Fruit fly (Drosophila melanogaster) whole organism, pupa: Measurements from ENCODE around the gene Or33c.

Source experiments
- CG10348 ChIP-seq: fragments of 200-800 bp; sonication (Bioruptor generic); IDR thresholded peaks from 2 replicates; pipeline ENCODE4 v1.3.6; 2022; ENCODE audit warnings: missing biosample characterization, missing genetic modification characterization
- CG12605 ChIP-seq: fragments of 200-800 bp; sonication (Bioruptor generic); IDR thresholded peaks from 2 replicates; pipeline ENCODE4 v1.3.6; 2022; ENCODE audit warnings: missing biosample characterization, missing genetic modification characterization
- CG13204 ChIP-seq: fragments of 200-800 bp; sonication (Bioruptor generic); optimal IDR thresholded peaks from 2 replicates; lab custom pipeline; 2018; ENCODE audit warnings: missing biosample characterization, mild to moderate bottlenecking, missing genetic modification characterization, moderate library complexity
- CG14655 ChIP-seq: fragments of 200-800 bp; sonication (Bioruptor generic); optimal IDR thresholded peaks from 3 replicates; lab custom pipeline; 2017; ENCODE audit warnings: mild to moderate bottlenecking, missing biosample characterization, missing genetic modification reagents, missing genetic modification characterization
- CG15710 ChIP-seq: fragments of 200-800 bp; sonication (Bioruptor generic); optimal IDR thresholded peaks from 2 replicates; lab custom pipeline; 2018; ENCODE audit warnings: missing biosample characterization, mild to moderate bottlenecking, missing genetic modification characterization, moderate library complexity
- CG17806 ChIP-seq: fragments of 200-800 bp; sonication (Bioruptor generic); optimal IDR thresholded peaks from 2 replicates; lab custom pipeline; 2018; ENCODE audit warnings: missing biosample characterization, mild to moderate bottlenecking, missing genetic modification characterization, moderate library complexity
- CG32121 ChIP-seq: fragments of 200-800 bp; sonication (Bioruptor generic); IDR thresholded peaks from 2 replicates; pipeline ENCODE4 v1.3.6; 2022; ENCODE audit warnings: missing biosample characterization, missing genetic modification characterization
- CG34367 ChIP-seq: fragments of 200-800 bp; sonication (Bioruptor generic); optimal IDR thresholded peaks from 2 replicates; lab custom pipeline; 2018; ENCODE audit warnings: missing biosample characterization, mild to moderate bottlenecking, missing genetic modification characterization
- CG4496 ChIP-seq: fragments of 200-800 bp; sonication (Bioruptor generic); IDR thresholded peaks from 3 replicates; pipeline ENCODE4 v1.3.6; 2022; ENCODE audit warnings: missing biosample characterization, missing genetic modification characterization
- CG8159 ChIP-seq: fragments of 200-800 bp; sonication (Bioruptor generic); optimal IDR thresholded peaks from 3 replicates; lab custom pipeline; 2018; ENCODE audit warnings: missing biosample characterization, mild to moderate bottlenecking, missing genetic modification characterization, moderate library complexity
- CG8301 ChIP-seq: fragments of 200-800 bp; sonication (Bioruptor generic); optimal IDR thresholded peaks from 2 replicates; lab custom pipeline; 2018; ENCODE audit warnings: missing biosample characterization, mild to moderate bottlenecking, missing genetic modification characterization
- CG9948 ChIP-seq: fragments of 200-800 bp; sonication (Bioruptor generic); optimal IDR thresholded peaks from 2 replicates; lab custom pipeline; 2018; ENCODE audit warnings: missing biosample characterization, mild to moderate bottlenecking, missing genetic modification characterization, moderate library complexity
- D1 ChIP-seq: fragments of 200-800 bp; sonication (Bioruptor generic); optimal IDR thresholded peaks from 2 replicates; lab custom pipeline; 2018; ENCODE audit warnings: missing biosample characterization, mild to moderate bottlenecking, missing genetic modification characterization, moderate library complexity
- EcR ChIP-seq: fragments of 200-800 bp; sonication (Bioruptor generic); optimal IDR thresholded peaks from 3 replicates; lab custom pipeline; 2019; ENCODE audit warnings: missing biosample characterization, missing genetic modification characterization, mild to moderate bottlenecking, moderate library complexity, missing genetic modification reagents
- Ets98B ChIP-seq: fragments of 200-800 bp; sonication (Bioruptor generic); IDR thresholded peaks from 2 replicates; pipeline ENCODE4 v1.3.6; 2022; ENCODE audit warnings: missing biosample characterization, missing genetic modification characterization
- Pif1A ChIP-seq: fragments of 200-800 bp; sonication (Bioruptor generic); optimal IDR thresholded peaks from 3 replicates; lab custom pipeline; 2016; ENCODE audit warnings: missing biosample characterization, missing genetic modification characterization
- Pif1B ChIP-seq: fragments of 200-800 bp; sonication (Bioruptor generic); optimal IDR thresholded peaks from 3 replicates; lab custom pipeline; 2016; ENCODE audit warnings: missing biosample characterization, missing genetic modification characterization
- Snoo ChIP-seq: fragments of 200-800 bp; sonication (Bioruptor generic); optimal IDR thresholded peaks from 3 replicates; lab custom pipeline; 2017; ENCODE audit warnings: missing biosample characterization, mild to moderate bottlenecking, missing genetic modification characterization, inconsistent platforms
- fd96Ca ChIP-seq: fragments of 200-800 bp; sonication (Bioruptor generic); IDR thresholded peaks from 3 replicates; pipeline ENCODE4 v1.3.6; 2022; ENCODE audit warnings: missing biosample characterization, missing genetic modification characterization
- gl ChIP-seq: fragments of 200-800 bp; sonication (Bioruptor generic); optimal IDR thresholded peaks from 2 replicates; lab custom pipeline; 2018; ENCODE audit warnings: missing biosample characterization, mild to moderate bottlenecking, missing genetic modification characterization
- rn ChIP-seq: fragments of 200-800 bp; sonication (Bioruptor generic); IDR thresholded peaks from 2 replicates; pipeline ENCODE4 v1.3.6; 2022; ENCODE audit warnings: missing biosample characterization, missing genetic modification characterization

Gene Or33c

dm6 chr2L:11973145-11973738, 35.5 kb downstream of the Or33c start:
- TF ChIP-seq CG12605 (no peak), rn (GFP tag; lab: Robert Waterston, UW) (no peak), CG10348 (GFP tag; lab: Robert Waterston, UW) (no peak), CG17806 (tag; lab: Kevin White, UChicago) (no peak), CG8159 (tag; lab: Kevin White, UChicago) (no peak), CG14655 (GFP tag; lab: Kevin White, UChicago) (no peak), gl (no peak), Snoo (tag; lab: Kevin White, UChicago) (no peak), Pif1B (no peak), fd96Ca (GFP tag; lab: Robert Waterston, UW) (no peak), CG15710 (tag; lab: Kevin White, UChicago) (no peak), Ets98B (GFP tag; lab: Robert Waterston, UW) (no peak), EcR (GFP tag; lab: Kevin White, UChicago) (no peak), CG9948 (tag; lab: Kevin White, UChicago) (no peak), CG8301 (tag; lab: Kevin White, UChicago) (no peak), CG13204 (GFP tag; lab: Kevin White, UChicago) (no peak), CG4496 (GFP tag; lab: Robert Waterston, UW) (no peak), Pif1A (GFP tag; lab: Kevin White, UChicago) (no peak)
- TF ChIP-seq, all 21 proteins: peak for 0

DNA sequence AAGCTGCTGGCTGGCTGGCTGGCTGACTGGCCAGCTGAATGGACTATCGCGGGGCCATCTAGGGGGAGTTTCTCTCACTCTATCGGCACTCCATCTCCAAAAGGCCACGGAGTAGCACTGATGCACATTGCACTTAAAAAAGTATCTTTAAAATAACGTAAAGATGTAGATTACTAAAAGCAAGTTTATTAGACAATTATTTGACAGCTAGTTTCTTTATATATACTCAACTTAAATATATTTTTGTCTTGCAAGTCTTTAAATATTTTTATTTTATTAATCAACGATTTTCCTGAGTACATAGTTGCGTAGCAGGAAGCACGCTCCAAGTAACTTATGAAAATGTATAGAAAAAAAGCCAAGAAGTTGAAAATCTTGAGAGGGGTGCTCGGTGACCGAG, 39.2 kb downstream of the Or33c start:
- TF ChIP-seq CG4496 (GFP tag; lab: Robert Waterston, UW): no peak
- TF ChIP-seq D1: no peak
- TF ChIP-seq CG32121 (GFP tag; lab: Robert Waterston, UW): no peak
- TF ChIP-seq rn (GFP tag; lab: Robert Waterston, UW): no peak
- no peak for TF ChIP-seq Pif1B
- TF ChIP-seq CG14655 (GFP tag; lab: Kevin White, UChicago): peak; percentile 50
- peak; percentile 17 for TF ChIP-seq CG8301 (tag; lab: Kevin White, UChicago)
- no peak for TF ChIP-seq CG17806 (tag; lab: Kevin White, UChicago)
- no peak for TF ChIP-seq CG8159 (tag; lab: Kevin White, UChicago)
- TF ChIP-seq CG15710 (tag; lab: Kevin White, UChicago): no peak
- TF ChIP-seq CG9948 (tag; lab: Kevin White, UChicago): peak; percentile 12

DNA sequence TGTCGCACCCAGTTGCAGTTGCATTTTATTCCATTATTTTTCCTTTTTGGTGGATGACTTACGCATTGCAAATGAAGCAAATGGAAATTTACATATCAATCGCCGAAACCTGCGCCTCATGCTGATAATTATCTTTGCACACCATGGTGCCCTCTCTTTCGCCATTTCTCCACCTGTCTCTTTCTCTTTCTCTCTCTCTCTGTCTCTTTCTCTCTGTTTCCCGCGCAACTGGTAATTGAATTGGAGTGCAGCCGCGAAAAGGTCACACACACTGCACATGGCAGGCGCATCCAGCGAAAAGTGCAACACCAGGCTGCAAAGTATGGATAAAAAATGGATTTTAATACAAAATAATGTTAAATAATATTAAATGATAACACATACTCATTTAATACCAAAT, 40.0 kb downstream of the Or33c start:
- TF ChIP-seq CG13204 (GFP tag; lab: Kevin White, UChicago) (no peak), CG10348 (GFP tag; lab: Robert Waterston, UW) (no peak), CG4496 (GFP tag; lab: Robert Waterston, UW) (0 out of 3 replicates have a peak, but pooled peaks have one; percentile 20), CG12605 (no peak)

DNA sequence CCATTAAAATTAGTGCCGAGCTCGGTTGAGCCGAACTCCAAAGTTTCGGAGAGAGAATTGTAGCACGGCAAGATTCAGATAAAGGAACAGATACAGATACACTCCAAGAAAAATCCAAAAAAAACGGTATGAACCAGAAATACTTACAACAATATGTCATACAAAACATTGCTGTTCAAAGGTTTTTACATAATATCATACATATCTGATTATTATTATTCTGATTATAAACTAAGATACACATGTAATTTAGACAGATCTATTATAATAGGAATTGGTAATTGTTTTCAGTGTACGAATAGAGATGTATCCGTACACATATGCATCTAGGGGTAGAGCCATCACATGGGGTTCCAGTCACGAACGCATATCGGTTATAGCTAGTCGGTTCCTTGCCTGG, 42.3 kb downstream of the Or33c start:
- TF ChIP-seq gl (no peak), CG9948 (tag; lab: Kevin White, UChicago) (peak; percentile 9), Snoo (tag; lab: Kevin White, UChicago) (no peak), CG8159 (tag; lab: Kevin White, UChicago) (peak; percentile 7), CG12605 (no peak), CG8301 (tag; lab: Kevin White, UChicago) (no peak)

dm6 chr2L:11981210-11981609, 43.4 kb downstream of the Or33c start, which contains the start of gene CG16965:
CG16965 (plus strand) TSS chr2L:11981591.
- no peak for TF ChIP-seq Pif1A (GFP tag; lab: Kevin White, UChicago)
- no peak for TF ChIP-seq CG8159 (tag; lab: Kevin White, UChicago)
- TF ChIP-seq CG32121 (GFP tag; lab: Robert Waterston, UW): no peak
- TF ChIP-seq CG34367: no peak
- no peak for TF ChIP-seq CG10348 (GFP tag; lab: Robert Waterston, UW)
- TF ChIP-seq CG4496 (GFP tag; lab: Robert Waterston, UW): no peak
- TF ChIP-seq CG13204 (GFP tag; lab: Kevin White, UChicago): no peak
- no peak for TF ChIP-seq Ets98B (GFP tag; lab: Robert Waterston, UW)
- TF ChIP-seq CG17806 (tag; lab: Kevin White, UChicago): no peak
- TF ChIP-seq CG8301 (tag; lab: Kevin White, UChicago): no peak
- TF ChIP-seq rn (GFP tag; lab: Robert Waterston, UW): no peak
- TF ChIP-seq CG12605: no peak
- no peak for TF ChIP-seq D1
- TF ChIP-seq gl: no peak
- no peak for TF ChIP-seq CG15710 (tag; lab: Kevin White, UChicago)
- no peak for TF ChIP-seq Snoo (tag; lab: Kevin White, UChicago)
- TF ChIP-seq CG9948 (tag; lab: Kevin White, UChicago): no peak
- no peak for TF ChIP-seq CG14655 (GFP tag; lab: Kevin White, UChicago)
- TF ChIP-seq fd96Ca (GFP tag; lab: Robert Waterston, UW): no peak
- TF ChIP-seq, all 21 proteins: peak for 0

DNA sequence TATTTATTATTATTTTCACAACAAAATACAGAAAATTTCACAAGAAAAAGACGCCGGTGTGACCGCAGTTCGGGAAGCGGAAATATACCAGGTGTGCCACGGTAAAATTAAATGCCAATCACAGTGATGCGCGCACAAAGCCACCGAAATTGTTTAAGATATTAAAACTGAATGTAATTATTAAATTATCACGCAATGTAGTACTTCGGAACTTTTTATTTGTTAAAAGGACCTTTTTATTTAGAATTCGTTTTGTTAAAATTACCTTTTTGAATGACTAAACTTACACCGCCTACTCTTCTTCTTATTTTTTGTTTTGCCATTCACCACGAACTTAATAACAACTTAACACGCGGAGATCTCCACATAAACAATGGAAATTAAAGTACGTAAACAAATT, 50.2 kb downstream of the Or33c start, which contains the start of the genes CG6686 and CG34163:
CG6686 (minus strand) TSS at position 95 of the 400 bp plus-strand sequence.
CG34163 (plus strand) TSS at position 326 of the 400 bp plus-strand sequence.
- TF ChIP-seq CG12605 (no peak), Ets98B (GFP tag; lab: Robert Waterston, UW) (peak; percentile 14; the same call in 1 of the 2 replicates), fd96Ca (GFP tag; lab: Robert Waterston, UW) (no peak), CG8301 (tag; lab: Kevin White, UChicago) (no peak)
- TF ChIP-seq, all 21 proteins: peak for 1
